Worm (Caenorhabditis elegans): ENCODE measurements around the gene mcp-1.

DNA sequence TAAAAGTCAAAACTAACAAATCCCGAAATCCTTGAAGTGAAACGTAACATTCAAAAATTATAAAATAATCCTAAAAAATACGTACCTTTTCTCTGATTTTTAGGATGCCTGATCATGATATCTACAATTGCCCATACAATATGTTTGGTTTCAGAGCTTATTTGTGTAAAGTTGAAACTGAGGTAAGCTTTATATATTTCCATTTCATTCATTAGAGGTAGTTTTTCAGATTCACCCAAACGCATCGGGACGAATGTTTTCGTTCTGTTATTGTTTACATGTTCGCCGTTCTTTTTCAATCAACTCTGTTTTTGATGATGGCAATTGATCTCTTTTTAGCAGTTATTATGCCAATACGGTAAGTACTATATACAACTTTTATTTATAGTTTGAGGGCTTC, 33.6 kb upstream of the mcp-1 start:
- no peak for TF ChIP-seq unc-130 (GFP tag; optimal IDR thresholded peaks at IDR 0.05)
- no peak for TF ChIP-seq snpc-4 (tag; optimal IDR thresholded peaks at IDR 0.05)
- no peak for TF ChIP-seq madf-5 (GFP tag; IDR thresholded peaks at IDR 0.05)
- TF ChIP-seq nhr-28 (tag; optimal IDR thresholded peaks at IDR 0.05): no peak
- TF ChIP-seq saeg-2 (GFP tag; IDR thresholded peaks at IDR 0.05): no peak
- TF ChIP-seq mes-2 (tag; optimal IDR thresholded peaks at IDR 0.05; ENCODE audit: poor library complexity, severe bottlenecking): no peak
- TF ChIP-seq T26A8.4 (GFP tag; IDR thresholded peaks at IDR 0.05): no peak
- no peak for TF ChIP-seq dve-1 (tag; optimal IDR thresholded peaks at IDR 0.05; ENCODE audit: insufficient read depth)
- TF ChIP-seq F49E8.2 (tag; optimal IDR thresholded peaks at IDR 0.05; ENCODE audit: borderline replicate concordance): no peak
- no peak for TF ChIP-seq dmd-6 (GFP tag; IDR thresholded peaks at IDR 0.05)

Data from whole organism, L4 larva.